Fruit fly (Drosophila melanogaster): Measurements from ENCODE around the gene CG42811.

DNA sequence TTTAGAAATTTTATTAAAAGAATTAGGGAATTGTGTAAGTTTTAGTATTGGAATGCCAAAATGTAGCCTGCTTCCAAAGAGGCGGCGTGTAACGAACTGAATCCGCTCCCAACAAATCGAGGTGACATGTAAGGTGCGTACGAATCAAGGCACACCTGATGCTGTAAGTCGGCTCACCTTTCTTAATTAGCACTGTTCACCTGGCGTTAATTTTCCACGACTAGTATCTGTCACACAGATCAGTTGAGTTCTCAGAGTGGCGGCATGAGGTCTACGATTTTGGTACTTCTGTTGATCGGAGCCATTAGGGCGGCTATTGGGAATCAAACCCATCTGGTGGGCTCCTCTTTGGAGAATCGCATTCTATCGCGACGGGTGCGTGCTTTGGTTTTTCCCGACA is 5.4 kb downstream of the CG42811 start, which contains the start of the genes CG5762 and CG33339:
- TF ChIP-seq lola (GFP tag; optimal IDR thresholded peaks at IDR 0.05) (no peak), Dfd (GFP tag; optimal IDR thresholded peaks at IDR 0.05) (no peak)

All from whole organism, wandering third instar larva.